Worm (Caenorhabditis elegans) whole organism, L4 larva: Measurements from ENCODE around the gene fbxb-47.

Source experiments
- Y5F2A.4 ChIP-seq: fragments of 200-800 bp; sonication (Bioruptor generic); optimal IDR thresholded peaks from 2 replicates; lab custom pipeline; 2018; ENCODE audit warnings: mild to moderate bottlenecking, missing genetic modification characterization, missing compliant biosample characterization
- ZK337.2 ChIP-seq: fragments of 200-800 bp; sonication (Bioruptor generic); IDR thresholded peaks from 2 replicates; pipeline ENCODE4 v1.3.6; 2022; ENCODE audit warnings: missing genetic modification reagents, missing genetic modification characterization, missing compliant biosample characterization
- aha-1 ChIP-seq: fragments of 150-350 bp; peaks from one replicate; lab custom pipeline; 2014; ENCODE audit warnings: missing biosample characterization, missing genetic modification characterization
- ceh-28 ChIP-seq: fragments of 150-350 bp; optimal IDR thresholded peaks from 2 replicates; lab custom pipeline; 2014; ENCODE audit warnings: missing biosample characterization, missing genetic modification reagents, missing genetic modification characterization
- daf-16 ChIP-seq, 3 experiments: sonication (generic microtip); optimal IDR thresholded peaks; 2 replicates each; lab custom pipeline; 2016 to 2017; ENCODE audit warnings: missing genetic modification characterization in 3 of 3, missing genetic modification reagents in 3 of 3, mild to moderate bottlenecking in 2 of 3, missing compliant biosample characterization in 2 of 3, missing biosample characterization in 1 of 3, moderate library complexity in 1 of 3
- dmd-6 ChIP-seq: fragments of 200-800 bp; sonication (Bioruptor generic); IDR thresholded peaks from 2 replicates; pipeline ENCODE4 v1.3.6; 2022; ENCODE audit warnings: missing genetic modification reagents, missing genetic modification characterization, missing compliant biosample characterization
- dmd-8 ChIP-seq: fragments of 200-800 bp; sonication (Bioruptor generic); IDR thresholded peaks from 2 replicates; pipeline ENCODE4 v1.3.6; 2022; ENCODE audit warnings: missing genetic modification characterization, missing compliant biosample characterization
- dpl-1 ChIP-seq: fragments of 150-350 bp; optimal IDR thresholded peaks from 2 replicates; lab custom pipeline; 2014; ENCODE audit warnings: missing biosample characterization, missing genetic modification reagents, missing genetic modification characterization
- duxl-1 ChIP-seq: sonication (generic microtip); optimal IDR thresholded peaks from 2 replicates; lab custom pipeline; 2016; ENCODE audit warnings: mild to moderate bottlenecking, missing genetic modification characterization, moderate library complexity, missing compliant biosample characterization; ENCODE audit not compliant: poor library complexity
- gei-8 ChIP-seq: fragments of 200-800 bp; sonication (Bioruptor generic); optimal IDR thresholded peaks from 2 replicates; lab custom pipeline; 2018; ENCODE audit warnings: mild to moderate bottlenecking, missing genetic modification characterization, missing compliant biosample characterization
- hlh-11 ChIP-seq: fragments of 200-800 bp; sonication (Bioruptor generic); optimal IDR thresholded peaks from 2 replicates; lab custom pipeline; 2018; ENCODE audit warnings: mild to moderate bottlenecking, missing genetic modification characterization, missing compliant biosample characterization
- hmg-1.1 ChIP-seq: fragments of 200-800 bp; sonication (Bioruptor generic); IDR thresholded peaks from 2 replicates; pipeline ENCODE4 v1.3.6; 2022; ENCODE audit warnings: missing genetic modification reagents, missing genetic modification characterization, missing compliant biosample characterization
- jun-1 ChIP-seq: fragments of 150-350 bp; optimal IDR thresholded peaks from 2 replicates; lab custom pipeline; 2014; ENCODE audit warnings: missing biosample characterization, missing genetic modification reagents, missing genetic modification characterization
- lin-13 ChIP-seq: fragments of 150-350 bp; optimal IDR thresholded peaks from 2 replicates; lab custom pipeline; 2014; ENCODE audit warnings: missing biosample characterization, missing genetic modification reagents, missing genetic modification characterization
- lsy-2 ChIP-seq, 2 experiments: fragments of 150-350 bp in 1 of 2; sonication (generic microtip) in 1 of 2; optimal IDR thresholded peaks; 2 replicates each; lab custom pipeline; 2014 to 2017; ENCODE audit warnings: missing biosample characterization in 2 of 2, missing genetic modification characterization in 2 of 2
- mdt-29 ChIP-seq: fragments of 200-800 bp; sonication (Bioruptor generic); IDR thresholded peaks from 2 replicates; pipeline ENCODE4 v1.3.6; 2022; ENCODE audit warnings: missing genetic modification reagents, missing genetic modification characterization, missing compliant biosample characterization
- mep-1 ChIP-seq: fragments of 150-350 bp; sonication (generic microtip); optimal IDR thresholded peaks from 3 replicates; lab custom pipeline; 2014; ENCODE audit warnings: missing biosample characterization, missing genetic modification characterization
- mes-2 ChIP-seq: sonication (generic microtip); optimal IDR thresholded peaks from 2 replicates; lab custom pipeline; 2016; ENCODE audit warnings: missing genotype, mild to moderate bottlenecking, missing genetic modification characterization, missing compliant biosample characterization; ENCODE audit not compliant: poor library complexity, severe bottlenecking
- mxl-2 ChIP-seq: fragments of 200-800 bp; sonication (Bioruptor generic); conservative IDR thresholded peaks from 2 replicates; pipeline ENCODE4 v1.3.6; 2022; ENCODE audit warnings: missing genetic modification reagents, missing genetic modification characterization, missing compliant biosample characterization
- nhr-25 ChIP-seq: sonication (generic microtip); optimal IDR thresholded peaks from 2 replicates; lab custom pipeline; 2017; ENCODE audit warnings: missing genetic modification characterization, mild to moderate bottlenecking, missing compliant biosample characterization, antibody characterized with exemption, moderate library complexity, borderline replicate concordance; ENCODE audit not compliant: insufficient read depth
- nhr-28 ChIP-seq: fragments of 150-350 bp; optimal IDR thresholded peaks from 2 replicates; lab custom pipeline; 2014; ENCODE audit warnings: missing biosample characterization, missing genetic modification characterization
- nhr-6 ChIP-seq: fragments of 150-350 bp; optimal IDR thresholded peaks from 2 replicates; lab custom pipeline; 2014; ENCODE audit warnings: missing biosample characterization, missing genetic modification characterization
- pha-4 ChIP-seq, 2 experiments: fragments of 150-350 bp in 1 of 2; fragments of 200-800 bp in 1 of 2; sonication (Bioruptor generic) in 1 of 2; IDR thresholded peaks in 1 of 2; optimal IDR thresholded peaks in 1 of 2; 2 replicates each; pipeline versions ENCODE4 v1.3.6 to Lab custom; 2014 to 2022; ENCODE audit warnings: missing genetic modification characterization in 2 of 2, missing genetic modification reagents in 2 of 2, missing biosample characterization in 1 of 2, missing compliant biosample characterization in 1 of 2
- php-3 ChIP-seq: fragments of 200-800 bp; sonication (Bioruptor generic); IDR thresholded peaks from 2 replicates; pipeline ENCODE4 v1.3.6; 2022; ENCODE audit warnings: missing genetic modification reagents, missing genetic modification characterization, missing compliant biosample characterization
- pqm-1 ChIP-seq: sonication (generic microtip); optimal IDR thresholded peaks from 2 replicates; lab custom pipeline; 2017; ENCODE audit warnings: missing biosample characterization, missing genetic modification characterization
- rbr-2 ChIP-seq: sonication (generic microtip); optimal IDR thresholded peaks from 2 replicates; lab custom pipeline; 2016; ENCODE audit warnings: missing genotype, missing genetic modification characterization, missing compliant biosample characterization
- saeg-2 ChIP-seq: fragments of 200-800 bp; sonication (Bioruptor generic); IDR thresholded peaks from 2 replicates; pipeline ENCODE4 v1.3.6; 2022; ENCODE audit warnings: missing genetic modification reagents, missing genetic modification characterization, missing compliant biosample characterization
- sdz-12 ChIP-seq: fragments of 200-800 bp; sonication (Bioruptor generic); optimal IDR thresholded peaks from 2 replicates; lab custom pipeline; 2018; ENCODE audit warnings: mild to moderate bottlenecking, missing genetic modification characterization, missing compliant biosample characterization
- spr-1 ChIP-seq: sonication (generic microtip); optimal IDR thresholded peaks from 2 replicates; lab custom pipeline; 2016; ENCODE audit warnings: mild to moderate bottlenecking, missing genetic modification characterization, missing compliant biosample characterization
- unc-62 ChIP-seq, 3 experiments: fragments of 150-350 bp in 1 of 3; sonication (generic microtip); optimal IDR thresholded peaks in 2 of 3; peaks in 1 of 3; 1 replicate in 1 of 3; 2 replicates in 2 of 3; lab custom pipeline; 2014 to 2017; ENCODE audit warnings: missing biosample characterization in 3 of 3, missing genetic modification characterization in 3 of 3, missing genetic modification reagents in 3 of 3, missing genotype in 1 of 3
- zip-2 ChIP-seq: fragments of 150-350 bp; optimal IDR thresholded peaks from 2 replicates; lab custom pipeline; 2014; ENCODE audit warnings: missing biosample characterization, missing genetic modification characterization
- ztf-11 ChIP-seq: fragments of 150-350 bp; optimal IDR thresholded peaks from 2 replicates; lab custom pipeline; 2014; ENCODE audit warnings: missing biosample characterization, missing genetic modification characterization

Gene fbxb-47

ce11 chrII:1735145-1735544, 31.9 kb upstream of the fbxb-47 start:
- TF ChIP-seq mes-2 (tag; lab: Kevin White, UChicago) = no peak
- peak in 1 of 2 experiments; percentile 96 for TF ChIP-seq unc-62 (GFP tag; optimal IDR thresholded peaks at IDR 0.05 in 1 of 2; lab: Kevin White, UChicago)
- no peak for TF ChIP-seq unc-62 (tag; optimal IDR thresholded peaks at IDR 0.05; lab: Kevin White, UChicago)
- no peak for TF ChIP-seq rbr-2 (tag; lab: Kevin White, UChicago)
- TF ChIP-seq jun-1 (tag; lab: Kevin White, UChicago) = no peak
- no peak for TF ChIP-seq dpl-1 (GFP tag; lab: Kevin White, UChicago)
- TF ChIP-seq lsy-2 (tag; optimal IDR thresholded peaks at IDR 0.05; lab: Kevin White, UChicago) = no peak
- no peak for TF ChIP-seq hmg-1.1
- TF ChIP-seq nhr-25 (tag; lab: Kevin White, UChicago) = no peak

- TF ChIP-seq zip-2 (no peak), dmd-8 (GFP tag; lab: Robert Waterston, UW) (no peak), gei-8 (GFP tag; lab: Kevin White, UChicago) (no peak)
Observed at ce11 chrII:1731932-1732331, 28.7 kb upstream of the fbxb-47 start, which contains the start of gene ceh-82. ceh-82 (plus strand) TSS chrII:1732232.

ce11 chrII:1730103-1730502, 26.8 kb upstream of the fbxb-47 start, which contains the start of gene ceh-81:
ceh-81 (plus strand) TSS chrII:1730403.
- no peak for TF ChIP-seq jun-1 (tag; lab: Kevin White, UChicago)
- TF ChIP-seq daf-16 (GFP tag; optimal IDR thresholded peaks at IDR 0.05; lab: Kevin White, UChicago) = no peak
- no peak for TF ChIP-seq daf-16 (tag; optimal IDR thresholded peaks at IDR 0.05; lab: Kevin White, UChicago)
- no peak for TF ChIP-seq mep-1 (tag; lab: Kevin White, UChicago)
- TF ChIP-seq unc-62 (GFP tag; optimal IDR thresholded peaks at IDR 0.05 in 1 of 2; lab: Kevin White, UChicago) = peak in 1 of 2 experiments; percentile 23
- no peak for TF ChIP-seq unc-62 (tag; optimal IDR thresholded peaks at IDR 0.05; lab: Kevin White, UChicago)
- TF ChIP-seq ZK337.2 (GFP tag; lab: Robert Waterston, UW) = no peak
- no peak for TF ChIP-seq php-3 (GFP tag; lab: Robert Waterston, UW)
- TF ChIP-seq ceh-28 (tag; lab: Kevin White, UChicago) = no peak
- TF ChIP-seq spr-1 (tag; lab: Kevin White, UChicago) = no peak

ce11 chrII:1728253-1728652, 25.0 kb upstream of the fbxb-47 start, which contains the start of gene btb-9:
btb-9 (plus strand) TSS chrII:1728506.
- peak; percentile 51 for TF ChIP-seq hlh-11 (tag; lab: Kevin White, UChicago)
- TF ChIP-seq daf-16 (GFP tag; optimal IDR thresholded peaks at IDR 0.05; lab: Kevin White, UChicago) = no peak
- TF ChIP-seq daf-16 (tag; optimal IDR thresholded peaks at IDR 0.05; lab: Kevin White, UChicago) = peak; percentile 58
- TF ChIP-seq mxl-2 (GFP tag; lab: Robert Waterston, UW) = no peak
- no peak for TF ChIP-seq mep-1 (tag; lab: Kevin White, UChicago)
- peak; percentile 9 for TF ChIP-seq aha-1 (tag; lab: Kevin White, UChicago)
- TF ChIP-seq nhr-28 (tag; lab: Kevin White, UChicago) = peak; percentile 84
- TF ChIP-seq nhr-6 (tag; lab: Kevin White, UChicago) = no peak
- no peak for TF ChIP-seq Y5F2A.4 (GFP tag; lab: Kevin White, UChicago)
- no peak for TF ChIP-seq saeg-2 (GFP tag; lab: Robert Waterston, UW)
- no peak for TF ChIP-seq sdz-12 (GFP tag; lab: Kevin White, UChicago)
- peak; percentile 72 for TF ChIP-seq dmd-6 (GFP tag; lab: Robert Waterston, UW)
- peak; percentile 96 for TF ChIP-seq pqm-1 (tag; lab: Kevin White, UChicago)
- 0 out of 2 replicates have a peak, but pooled peaks have one; percentile 11 for TF ChIP-seq php-3 (GFP tag; lab: Robert Waterston, UW)
- TF ChIP-seq duxl-1 (tag; lab: Kevin White, UChicago) = peak; percentile 4
- TF ChIP-seq, all 104 proteins: peak for 8

ce11 chrII:1725735-1726134, 22.5 kb upstream of the fbxb-47 start, which contains the start of gene F45C12.17:
F45C12.17 (plus strand) TSS chrII:1726111.
- TF ChIP-seq lin-13 (GFP tag; lab: Kevin White, UChicago) (no peak), ztf-11 (tag; lab: Kevin White, UChicago) (no peak), mdt-29 (GFP tag; lab: Robert Waterston, UW) (no peak), unc-62 (GFP tag; optimal IDR thresholded peaks at IDR 0.05 in 1 of 2; lab: Kevin White, UChicago) (peak in 1 of 2 experiments; percentile 63), unc-62 (tag; optimal IDR thresholded peaks at IDR 0.05; lab: Kevin White, UChicago) (no peak), aha-1 (tag; lab: Kevin White, UChicago) (peak; percentile 60), pha-4 (GFP tag; IDR thresholded peaks at IDR 0.05; lab: Robert Waterston, UW) (no peak), pha-4 (tag; optimal IDR thresholded peaks at IDR 0.05; lab: Kevin White, UChicago) (no peak)
